Worm (Caenorhabditis elegans) whole organism, early embryonic: ENCODE measurements around the gene fbxa-98.

Experiments used
- B0310.2 ChIP-seq: sonication (generic microtip); optimal IDR thresholded peaks from 2 replicates; lab custom pipeline; 2016; ENCODE audit warnings: mild to moderate bottlenecking, missing genetic modification characterization, missing compliant biosample characterization
- F13C5.2 ChIP-seq: sonication (generic microtip); optimal IDR thresholded peaks from 2 replicates; lab custom pipeline; 2017; ENCODE audit warnings: mild to moderate bottlenecking, missing genetic modification characterization, inconsistent platforms, missing compliant biosample characterization
- aly-1 ChIP-seq: sonication (generic microtip); optimal IDR thresholded peaks from 2 replicates; lab custom pipeline; 2016; ENCODE audit warnings: missing genetic modification characterization, missing compliant biosample characterization
- ama-1 ChIP-seq: fragments of 150-350 bp; optimal IDR thresholded peaks from 2 replicates; lab custom pipeline; 2014
- ceh-13 ChIP-seq: fragments of 200-800 bp; sonication (Bioruptor generic); optimal IDR thresholded peaks from 2 replicates; lab custom pipeline; 2018; ENCODE audit warnings: mild to moderate bottlenecking, missing genetic modification characterization, missing compliant biosample characterization
- ceh-36 ChIP-seq: sonication (generic microtip); optimal IDR thresholded peaks from 2 replicates; lab custom pipeline; 2016; ENCODE audit warnings: missing genetic modification characterization, inconsistent platforms, missing compliant biosample characterization
- ets-7 ChIP-seq: sonication (generic microtip); optimal IDR thresholded peaks from 2 replicates; lab custom pipeline; 2016; ENCODE audit warnings: missing genotype, missing genetic modification characterization, missing compliant biosample characterization
- flt-1 ChIP-seq: fragments of 200-800 bp; sonication (Bioruptor generic); IDR thresholded peaks from 2 replicates; pipeline ENCODE4 v1.3.6; 2022; ENCODE audit warnings: missing genetic modification characterization, missing compliant biosample characterization
- hmbx-1 ChIP-seq: sonication (generic microtip); optimal IDR thresholded peaks from 2 replicates; lab custom pipeline; 2016; ENCODE audit warnings: mild to moderate bottlenecking, missing genetic modification characterization, missing compliant biosample characterization
- hmg-4 ChIP-seq: fragments of 200-800 bp; sonication (Bioruptor generic); optimal IDR thresholded peaks from 2 replicates; lab custom pipeline; 2018; ENCODE audit warnings: mild to moderate bottlenecking, missing genetic modification characterization, missing compliant biosample characterization
- pes-1 ChIP-seq: fragments of 200-800 bp; sonication (Bioruptor generic); IDR thresholded peaks from 2 replicates; pipeline ENCODE4 v1.3.6; 2022; ENCODE audit warnings: missing genetic modification reagents, missing genetic modification characterization, missing compliant biosample characterization
- tbx-37 ChIP-seq: fragments of 200-800 bp; sonication (Bioruptor generic); conservative IDR thresholded peaks from 2 replicates; pipeline ENCODE4 v1.3.6; 2022; ENCODE audit warnings: missing genetic modification reagents, missing genetic modification characterization, missing compliant biosample characterization
- tra-4 ChIP-seq: sonication (generic microtip); optimal IDR thresholded peaks from 2 replicates; lab custom pipeline; 2017; ENCODE audit warnings: missing genetic modification characterization, missing compliant biosample characterization

DNA sequence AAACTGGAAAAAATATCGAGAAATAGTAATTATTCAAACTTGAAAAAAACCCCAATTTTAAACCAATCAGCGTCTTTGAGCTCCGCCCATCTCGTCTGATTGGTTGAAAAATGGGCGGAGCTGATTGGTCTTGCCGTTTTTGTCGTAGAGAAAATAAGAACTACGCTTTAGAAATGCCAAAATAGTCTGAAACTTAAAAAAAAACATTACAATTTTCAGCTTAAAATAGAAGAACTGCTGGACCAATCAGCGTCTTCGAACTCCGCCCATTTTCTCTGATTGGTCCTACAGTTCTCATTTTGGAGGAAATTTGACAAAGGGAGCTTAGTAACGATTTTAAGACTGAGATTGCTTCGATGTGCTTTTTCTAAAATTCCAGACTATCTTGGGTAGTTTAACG, 46.3 kb downstream of the fbxa-98 start:
- TF ChIP-seq tbx-37 (GFP tag; lab: Robert Waterston, UW) (no peak), ama-1 (lab: Kevin White, UChicago) (no peak), ets-7 (tag; lab: Kevin White, UChicago) (no peak), tra-4 (tag; lab: Kevin White, UChicago) (no peak), aly-1 (tag; lab: Kevin White, UChicago) (no peak), B0310.2 (tag; lab: Kevin White, UChicago) (no peak), flt-1 (GFP tag; lab: Robert Waterston, UW) (no peak), hmg-4 (GFP tag; lab: Kevin White, UChicago) (no peak), ceh-13 (no peak), hmbx-1 (tag; lab: Kevin White, UChicago) (no peak), pes-1 (GFP tag; lab: Robert Waterston, UW) (no peak), ceh-36 (tag; lab: Kevin White, UChicago) (no peak), F13C5.2 (tag; lab: Kevin White, UChicago) (no peak)
